Fruit fly (Drosophila melanogaster) whole organism, embryonic: ENCODE data around the gene CG43813.

Experiments
- ATbp ChIP-seq: fragments of 200-800 bp; sonication (Bioruptor generic); optimal IDR thresholded peaks from 2 replicates; lab custom pipeline; 2017; ENCODE audit warnings: missing biosample characterization, mild to moderate bottlenecking, missing genetic modification characterization, missing genetic modification reagents
- Awh ChIP-seq: fragments of 200-800 bp; sonication (Bioruptor generic); IDR thresholded peaks from 2 replicates; pipeline ENCODE4, ENCODE4 v1.3.6; 2022; ENCODE audit warnings: missing biosample characterization, missing genetic modification characterization
- CG12104 ChIP-seq: fragments of 200-800 bp; sonication (Bioruptor generic); optimal IDR thresholded peaks from 3 replicates; lab custom pipeline; 2016; ENCODE audit warnings: missing biosample characterization, missing genetic modification characterization
- CG12219 ChIP-seq: fragments of 200-800 bp; sonication (Bioruptor generic); optimal IDR thresholded peaks from 3 replicates; lab custom pipeline; 2018; ENCODE audit warnings: missing biosample characterization, mild to moderate bottlenecking, missing genetic modification characterization
- CG12659 ChIP-seq: fragments of 200-800 bp; sonication (Bioruptor generic); optimal IDR thresholded peaks from 3 replicates; lab custom pipeline; 2017; ENCODE audit warnings: mild to moderate bottlenecking, missing biosample characterization, missing genetic modification reagents, missing genetic modification characterization
- CG12744 ChIP-seq: fragments of 200-800 bp; sonication (Bioruptor generic); optimal IDR thresholded peaks from 2 replicates; lab custom pipeline; 2016; ENCODE audit warnings: missing biosample characterization, missing genetic modification characterization
- CG12769 ChIP-seq: fragments of 200-800 bp; sonication (Bioruptor generic); optimal IDR thresholded peaks from 2 replicates; lab custom pipeline; 2019; ENCODE audit warnings: missing biosample characterization, mild to moderate bottlenecking, missing genetic modification characterization, moderate library complexity
- CG13894 ChIP-seq: fragments of 200-800 bp; sonication (Bioruptor generic); optimal IDR thresholded peaks from 3 replicates; lab custom pipeline; 2018; ENCODE audit warnings: missing biosample characterization, mild to moderate bottlenecking, missing genetic modification characterization, moderate library complexity
- CG14667 ChIP-seq: fragments of 200-800 bp; sonication (Bioruptor generic); IDR thresholded peaks from 2 replicates; pipeline ENCODE4 v1.3.6; 2022; ENCODE audit warnings: missing biosample characterization, missing genetic modification characterization
- CG1602 ChIP-seq: fragments of 200-800 bp; sonication (Bioruptor generic); optimal IDR thresholded peaks from 3 replicates; lab custom pipeline; 2016; ENCODE audit warnings: missing biosample characterization, missing genetic modification characterization
- CG17328 ChIP-seq: fragments of 200-800 bp; sonication (Bioruptor generic); IDR thresholded peaks from 2 replicates; pipeline ENCODE4 v1.3.6; 2022; ENCODE audit warnings: missing biosample characterization, missing genetic modification characterization
- CG18599 ChIP-seq: fragments of 200-800 bp; sonication (Bioruptor generic); optimal IDR thresholded peaks from 3 replicates; lab custom pipeline; 2017; ENCODE audit warnings: missing biosample characterization, missing genetic modification characterization, mild to moderate bottlenecking, moderate library complexity, missing genetic modification reagents
- CG2202 ChIP-seq: fragments of 200-800 bp; sonication (Bioruptor generic); optimal IDR thresholded peaks from 2 replicates; lab custom pipeline; 2018; ENCODE audit warnings: missing biosample characterization, mild to moderate bottlenecking, missing genetic modification characterization
- CG2678 ChIP-seq: fragments of 200-800 bp; sonication (Bioruptor generic); optimal IDR thresholded peaks from 3 replicates; lab custom pipeline; 2019; ENCODE audit warnings: missing biosample characterization, mild to moderate bottlenecking, missing genetic modification characterization, moderate library complexity
- CG42726 ChIP-seq: fragments of 200-800 bp; sonication (Bioruptor generic); IDR thresholded peaks from 2 replicates; pipeline ENCODE4 v1.3.6; 2022; ENCODE audit warnings: missing biosample characterization, missing genetic modification characterization; ENCODE audit not compliant: partially characterized antibody
- CG7357 ChIP-seq: fragments of 200-800 bp; sonication (Bioruptor generic); IDR thresholded peaks from 3 replicates; pipeline ENCODE4 v1.3.6; 2022; ENCODE audit warnings: missing biosample characterization, missing genetic modification characterization
- CG8281 ChIP-seq: fragments of 200-800 bp; sonication (Bioruptor generic); optimal IDR thresholded peaks from 2 replicates; lab custom pipeline; 2018; ENCODE audit warnings: missing biosample characterization, mild to moderate bottlenecking, missing genetic modification characterization, moderate library complexity
- HLH3B ChIP-seq: fragments of 200-800 bp; sonication (Bioruptor generic); IDR thresholded peaks from 2 replicates; pipeline ENCODE4 v1.3.6; 2022; ENCODE audit warnings: missing biosample characterization, missing genetic modification characterization
- Hand ChIP-seq: fragments of 200-800 bp; sonication (Bioruptor generic); optimal IDR thresholded peaks from 2 replicates; lab custom pipeline; 2017; ENCODE audit warnings: mild to moderate bottlenecking, missing biosample characterization, missing genetic modification reagents, missing genetic modification characterization
- Hmx ChIP-seq: fragments of 200-800 bp; sonication (Bioruptor generic); optimal IDR thresholded peaks from 2 replicates; lab custom pipeline; 2016; ENCODE audit warnings: missing biosample characterization, missing genetic modification characterization
- Kr ChIP-seq: fragments of 200-800 bp; sonication (Bioruptor generic); optimal IDR thresholded peaks from 2 replicates; lab custom pipeline; 2017; ENCODE audit warnings: missing biosample characterization, mild to moderate bottlenecking, missing genetic modification characterization
- MESR4 ChIP-seq: fragments of 200-800 bp; sonication (Bioruptor generic); optimal IDR thresholded peaks from 2 replicates; lab custom pipeline; 2018; ENCODE audit warnings: missing biosample characterization, mild to moderate bottlenecking, missing genetic modification characterization, moderate library complexity
- NFAT ChIP-seq: fragments of 200-800 bp; sonication (Bioruptor generic); IDR thresholded peaks from 2 replicates; pipeline ENCODE4 v1.3.6; 2022; ENCODE audit warnings: missing biosample characterization, missing genetic modification characterization
- Neu2 ChIP-seq: fragments of 200-800 bp; sonication (Bioruptor generic); optimal IDR thresholded peaks from 3 replicates; lab custom pipeline; 2016; ENCODE audit warnings: missing biosample characterization, missing genetic modification characterization, borderline replicate concordance
- Nf-YA ChIP-seq: fragments of 200-800 bp; sonication (Bioruptor generic); IDR thresholded peaks from 2 replicates; pipeline ENCODE4 v1.3.6; 2022; ENCODE audit warnings: missing biosample characterization, missing genetic modification characterization
- Nf-YC ChIP-seq: fragments of 200-800 bp; optimal IDR thresholded peaks from 3 replicates; lab custom pipeline; 2019; ENCODE audit warnings: missing biosample characterization, mild to moderate bottlenecking, missing genetic modification characterization, moderate library complexity
- Poxn ChIP-seq: fragments of 200-800 bp; sonication (Bioruptor generic); IDR thresholded peaks from 2 replicates; pipeline ENCODE4 v1.3.6; 2022; ENCODE audit warnings: missing biosample characterization, missing genetic modification characterization
- Six4 ChIP-seq: fragments of 200-800 bp; sonication (Bioruptor generic); optimal IDR thresholded peaks from 2 replicates; lab custom pipeline; 2016; ENCODE audit warnings: missing biosample characterization, missing genetic modification characterization
- Taf1 ChIP-seq: fragments of 200-800 bp; sonication (Bioruptor generic); IDR thresholded peaks from 2 replicates; pipeline ENCODE4 v1.3.6; 2022; ENCODE audit warnings: missing biosample characterization, missing genetic modification characterization
- Tbp ChIP-seq: fragments of >200 bp; optimal IDR thresholded peaks from 2 replicates; lab custom pipeline; 2018; ENCODE audit warnings: missing biosample characterization, missing genetic modification characterization
- al ChIP-seq: fragments of 200-800 bp; sonication (Bioruptor generic); IDR thresholded peaks from 2 replicates; pipeline ENCODE4 v1.3.6; 2022; ENCODE audit warnings: missing biosample characterization, missing genetic modification characterization
- ara ChIP-seq: fragments of 200-800 bp; sonication (Bioruptor generic); IDR thresholded peaks from 2 replicates; pipeline ENCODE4 v1.3.6; 2022; ENCODE audit warnings: missing biosample characterization, missing genetic modification characterization
- ato ChIP-seq: fragments of 200-800 bp; sonication (Bioruptor generic); IDR thresholded peaks from 2 replicates; pipeline ENCODE4 v1.3.6; 2022; ENCODE audit warnings: missing biosample characterization, missing genetic modification characterization; ENCODE audit not compliant: partially characterized antibody
- dati ChIP-seq: fragments of 200-800 bp; sonication (Bioruptor generic); IDR thresholded peaks from 2 replicates; pipeline ENCODE4 v1.3.6; 2022; ENCODE audit warnings: missing biosample characterization, missing genetic modification characterization
- exex ChIP-seq: fragments of 200-800 bp; sonication (Bioruptor generic); optimal IDR thresholded peaks from 4 replicates; lab custom pipeline; 2018; ENCODE audit warnings: missing biosample characterization, mild to moderate bottlenecking, missing genetic modification characterization, moderate library complexity
- ftz-f1 ChIP-seq: fragments of 200-800 bp; sonication (Bioruptor generic); optimal IDR thresholded peaks from 2 replicates; lab custom pipeline; 2016; ENCODE audit warnings: missing biosample characterization, missing genetic modification characterization
- gcm2 ChIP-seq: fragments of 200-800 bp; sonication (Bioruptor generic); optimal IDR thresholded peaks from 2 replicates; lab custom pipeline; 2016; ENCODE audit warnings: missing biosample characterization, missing genetic modification characterization
- grn ChIP-seq: fragments of 200-800 bp; sonication (Bioruptor generic); optimal IDR thresholded peaks from 3 replicates; lab custom pipeline; 2017; ENCODE audit warnings: missing biosample characterization, missing genetic modification characterization
- gsb ChIP-seq: fragments of 200-800 bp; sonication (Bioruptor generic); IDR thresholded peaks from 2 replicates; pipeline ENCODE4 v1.3.6; 2022; ENCODE audit warnings: missing biosample characterization, missing genetic modification characterization
- hb ChIP-seq: fragments of 200-800 bp; sonication (Bioruptor generic); IDR thresholded peaks from 3 replicates; pipeline ENCODE4 v1.3.6; 2022; ENCODE audit warnings: missing biosample characterization, missing genetic modification characterization; ENCODE audit not compliant: partially characterized antibody
- knrl ChIP-seq: fragments of 200-800 bp; sonication (Bioruptor generic); IDR thresholded peaks from 3 replicates; pipeline ENCODE4 v1.3.6; 2022; ENCODE audit warnings: missing biosample characterization, missing genetic modification characterization; ENCODE audit not compliant: partially characterized antibody
- luna ChIP-seq: fragments of 200-800 bp; sonication (Bioruptor generic); optimal IDR thresholded peaks from 2 replicates; lab custom pipeline; 2016; ENCODE audit warnings: missing biosample characterization, missing genetic modification characterization
- org-1 ChIP-seq: fragments of 200-800 bp; sonication (Bioruptor generic); optimal IDR thresholded peaks from 2 replicates; lab custom pipeline; 2017; ENCODE audit warnings: missing biosample characterization, missing genetic modification characterization
- pan ChIP-seq, 4 experiments: fragments of >200 bp in 3 of 4; fragments of 200-800 bp in 1 of 4; sonication (Bioruptor generic) in 1 of 4; optimal IDR thresholded peaks in 3 of 4; IDR thresholded peaks in 1 of 4; 2 replicates each; pipeline versions ENCODE4 v1.3.6 to Lab custom; 2017 to 2022; ENCODE audit warnings: missing biosample characterization in 2 of 4, missing genetic modification characterization in 2 of 4, mixed read lengths in 1 of 4
- pita ChIP-seq: fragments of 200-800 bp; sonication (Bioruptor generic); optimal IDR thresholded peaks from 2 replicates; lab custom pipeline; 2017; ENCODE audit warnings: missing biosample characterization, mild to moderate bottlenecking, missing genetic modification characterization
- psq ChIP-seq: fragments of 200-800 bp; sonication (Bioruptor generic); optimal IDR thresholded peaks from 2 replicates; lab custom pipeline; 2017; ENCODE audit warnings: missing biosample characterization, missing genetic modification characterization
- sqz ChIP-seq: fragments of 200-800 bp; sonication (Bioruptor generic); optimal IDR thresholded peaks from 3 replicates; lab custom pipeline; 2018; ENCODE audit warnings: missing biosample characterization, mild to moderate bottlenecking, missing genetic modification characterization
- tap ChIP-seq: fragments of 200-800 bp; optimal IDR thresholded peaks from 3 replicates; lab custom pipeline; 2019; ENCODE audit warnings: missing biosample characterization, mild to moderate bottlenecking, missing genetic modification characterization, moderate library complexity
- tgo ChIP-seq: fragments of 200-800 bp; sonication (Bioruptor generic); IDR thresholded peaks from 3 replicates; pipeline ENCODE4 v1.3.6; 2022; ENCODE audit warnings: missing biosample characterization, missing genetic modification characterization
- unpg ChIP-seq: fragments of 200-800 bp; sonication (Bioruptor generic); optimal IDR thresholded peaks from 3 replicates; lab custom pipeline; 2018; ENCODE audit warnings: missing biosample characterization, mild to moderate bottlenecking, missing genetic modification characterization, moderate library complexity
- zf30C ChIP-seq: fragments of 200-800 bp; sonication (Bioruptor generic); optimal IDR thresholded peaks from 3 replicates; lab custom pipeline; 2018; ENCODE audit warnings: missing biosample characterization, mild to moderate bottlenecking, missing genetic modification characterization

Gene CG43813

DNA sequence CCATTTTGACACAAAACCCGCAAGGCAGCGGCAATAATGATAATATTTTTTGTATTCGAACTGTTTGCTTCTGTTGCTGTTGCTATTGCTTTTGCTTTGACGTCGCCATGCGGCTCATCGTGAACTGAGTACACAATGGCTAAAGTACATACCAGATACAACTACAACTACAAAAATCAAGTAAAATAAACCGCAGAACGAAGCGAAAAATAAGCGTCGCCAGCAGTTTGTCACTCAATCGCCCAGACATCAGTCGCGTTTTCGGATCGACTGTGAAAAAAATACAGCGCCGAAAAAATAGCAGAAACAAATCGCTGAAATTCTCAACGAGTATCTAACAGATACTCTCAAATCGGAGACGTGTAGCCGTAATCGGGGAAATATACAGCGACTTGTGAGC lies 25.5 kb upstream of the CG43813 start (continued):
- peak; percentile 53 for TF ChIP-seq CG13894 (tag; lab: Kevin White, UChicago)
- peak; percentile 32 for TF ChIP-seq CG18599
- TF ChIP-seq tap = no peak
- peak; percentile 15 for TF ChIP-seq exex
- no peak for TF ChIP-seq zf30C (GFP tag; lab: Kevin White, UChicago)
- TF ChIP-seq CG12104 (GFP tag; lab: Kevin White, UChicago) = peak; percentile 17
- no peak for TF ChIP-seq Hmx
- peak; percentile 34; the same call in 1 of the 2 replicates for TF ChIP-seq ara
- peak; percentile 45 for TF ChIP-seq ATbp (GFP tag; lab: Kevin White, UChicago)
- TF ChIP-seq MESR4 (GFP tag; lab: Kevin White, UChicago) = no peak
- TF ChIP-seq grn = no peak
- peak; percentile 5 for TF ChIP-seq unpg
- no peak for TF ChIP-seq CG17328 (GFP tag; lab: Robert Waterston, UW)
- no peak for TF ChIP-seq Hand (GFP tag; lab: Kevin White, UChicago)
- TF ChIP-seq Six4 (GFP tag; lab: Kevin White, UChicago) = no peak
- TF ChIP-seq dati (GFP tag; lab: Robert Waterston, UW) = no peak
- TF ChIP-seq luna (GFP tag; lab: Kevin White, UChicago) = no peak
- TF ChIP-seq tgo (GFP tag; lab: Robert Waterston, UW) = no peak
- TF ChIP-seq CG12769 (tag; lab: Kevin White, UChicago) = peak; percentile 43
- no peak for TF ChIP-seq knrl
- peak; percentile 36; the same call in 1 of the 2 replicates for TF ChIP-seq HLH3B (GFP tag; lab: Robert Waterston, UW)
- TF ChIP-seq CG2202 = no peak
- TF ChIP-seq Tbp (GFP tag; lab: Kevin White, UChicago) = no peak
- TF ChIP-seq CG12659 (GFP tag; lab: Kevin White, UChicago) = peak; percentile 14
- TF ChIP-seq Neu2 (GFP tag; lab: Kevin White, UChicago) = no peak
- peak; percentile 6 for TF ChIP-seq sqz (GFP tag; lab: Kevin White, UChicago)
- TF ChIP-seq hb (GFP tag; lab: Robert Waterston, UW) = no peak
- no peak for TF ChIP-seq Poxn (GFP tag; lab: Robert Waterston, UW)
- peak; percentile 49 for TF ChIP-seq CG2678 (tag; lab: Kevin White, UChicago)
- peak; percentile 5 for TF ChIP-seq CG12744 (GFP tag; lab: Kevin White, UChicago)
- TF ChIP-seq pita = no peak
- no peak for TF ChIP-seq Taf1 (GFP tag; lab: Robert Waterston, UW)
- no peak for TF ChIP-seq ato
- TF ChIP-seq CG7357 (GFP tag; lab: Robert Waterston, UW) = no peak
- peak; percentile 27; the same call in 1 of the 2 replicates for TF ChIP-seq NFAT (GFP tag; lab: Robert Waterston, UW)
- TF ChIP-seq al (GFP tag; lab: Robert Waterston, UW) = 0 out of 2 replicates have a peak, but pooled peaks have one; percentile 11
- TF ChIP-seq pan (optimal IDR thresholded peaks at IDR 0.05; lab: Kevin White, UChicago) = no peak
- peak in 1 of 2 experiments; percentile 71 for TF ChIP-seq pan (GFP tag; optimal IDR thresholded peaks at IDR 0.05 in 1 of 2, IDR thresholded peaks at IDR 0.05 in 1 of 2)
- TF ChIP-seq org-1 = no peak
- no peak for TF ChIP-seq CG14667 (GFP tag; lab: Robert Waterston, UW)
- no peak for TF ChIP-seq Awh (GFP tag; lab: Robert Waterston, UW)
- TF ChIP-seq CG42726 (GFP tag; lab: Robert Waterston, UW) = no peak
- no peak for TF ChIP-seq gcm2
- no peak for TF ChIP-seq Nf-YA (GFP tag; lab: Robert Waterston, UW)
- TF ChIP-seq CG12219 (GFP tag; lab: Kevin White, UChicago) = no peak
- TF ChIP-seq Nf-YC (tag; lab: Kevin White, UChicago) = no peak
- TF ChIP-seq Kr = no peak
- TF ChIP-seq psq (GFP tag; lab: Kevin White, UChicago) = no peak
- TF ChIP-seq CG1602 (GFP tag; lab: Kevin White, UChicago) = no peak
- no peak for TF ChIP-seq CG8281 (tag; lab: Kevin White, UChicago)
- no peak for TF ChIP-seq ftz-f1 (GFP tag; lab: Kevin White, UChicago)
- 0 out of 2 replicates have a peak, but pooled peaks have one; percentile 33 for TF ChIP-seq gsb (GFP tag; lab: Robert Waterston, UW)
